Worm (Caenorhabditis elegans) whole organism, L1 larva: ENCODE data around the gene C37H5.5.

Source experiments
- C04F5.9 ChIP-seq: sonication (generic microtip); optimal IDR thresholded peaks from 2 replicates; lab custom pipeline; 2016; ENCODE audit warnings: missing genetic modification characterization, missing compliant biosample characterization
- F16B12.6 ChIP-seq: fragments of 150-350 bp; optimal IDR thresholded peaks from 2 replicates; lab custom pipeline; 2014; ENCODE audit warnings: missing biosample characterization, missing genetic modification characterization
- aha-1 ChIP-seq: fragments of 150-350 bp; optimal IDR thresholded peaks from 2 replicates; lab custom pipeline; 2014; ENCODE audit warnings: missing biosample characterization, missing genetic modification characterization
- aly-2 ChIP-seq: fragments of 150-350 bp; optimal IDR thresholded peaks from 2 replicates; lab custom pipeline; 2014; ENCODE audit warnings: missing biosample characterization, missing genetic modification characterization
- ces-1 ChIP-seq: fragments of 150-350 bp; optimal IDR thresholded peaks from 2 replicates; lab custom pipeline; 2014; ENCODE audit warnings: missing biosample characterization, missing genetic modification reagents, missing genetic modification characterization
- dsc-1 ChIP-seq: sonication (generic microtip); optimal IDR thresholded peaks from 2 replicates; lab custom pipeline; 2016; ENCODE audit warnings: mild to moderate bottlenecking, missing genetic modification characterization, missing compliant biosample characterization
- egl-13 ChIP-seq: sonication (generic microtip); optimal IDR thresholded peaks from 2 replicates; lab custom pipeline; 2016; ENCODE audit warnings: missing genotype, missing genetic modification reagents, missing genetic modification characterization, missing compliant biosample characterization
- egl-27 ChIP-seq, 2 experiments: fragments of 150-350 bp in 1 of 2; sonication (generic microtip); optimal IDR thresholded peaks; 3 replicates each; lab custom pipeline; 2017 to 2018; ENCODE audit warnings: missing biosample characterization in 2 of 2, missing genetic modification characterization in 2 of 2, missing genetic modification reagents in 2 of 2
- ets-5 ChIP-seq: fragments of 200-800 bp; sonication (Bioruptor generic); IDR thresholded peaks from 2 replicates; pipeline ENCODE4 v1.3.6; 2022; ENCODE audit warnings: missing genetic modification characterization, missing compliant biosample characterization
- fkh-10 ChIP-seq: sonication (generic microtip); optimal IDR thresholded peaks from 2 replicates; lab custom pipeline; 2017; ENCODE audit warnings: missing biosample characterization, missing genetic modification reagents, missing genetic modification characterization
- fkh-8 ChIP-seq: sonication (generic microtip); optimal IDR thresholded peaks from 2 replicates; lab custom pipeline; 2016; ENCODE audit warnings: mild to moderate bottlenecking, missing genetic modification characterization, missing compliant biosample characterization
- fos-1 ChIP-seq: fragments of 150-350 bp; optimal IDR thresholded peaks from 2 replicates; lab custom pipeline; 2014; ENCODE audit warnings: missing biosample characterization, missing genetic modification characterization
- grh-1 ChIP-seq: fragments of 200-800 bp; sonication (Bioruptor generic); IDR thresholded peaks from 2 replicates; pipeline ENCODE4 v1.3.6; 2022; ENCODE audit warnings: missing genetic modification reagents, missing genetic modification characterization, missing compliant biosample characterization
- hlh-4 ChIP-seq: sonication (generic microtip); optimal IDR thresholded peaks from 2 replicates; lab custom pipeline; 2016; ENCODE audit warnings: mild to moderate bottlenecking, missing genetic modification characterization, missing compliant biosample characterization
- irx-1 ChIP-seq: sonication (generic microtip); optimal IDR thresholded peaks from 2 replicates; lab custom pipeline; 2016; ENCODE audit warnings: missing genetic modification characterization, missing compliant biosample characterization
- lin-13 ChIP-seq: fragments of 150-350 bp; optimal IDR thresholded peaks from 2 replicates; lab custom pipeline; 2014; ENCODE audit warnings: missing biosample characterization, missing genetic modification reagents, missing genetic modification characterization
- lin-14 ChIP-seq: fragments of 200-800 bp; sonication (Bioruptor generic); optimal IDR thresholded peaks from 2 replicates; lab custom pipeline; 2018; ENCODE audit warnings: mild to moderate bottlenecking, missing genetic modification characterization, moderate library complexity, missing compliant biosample characterization
- lsy-2 ChIP-seq, 2 experiments: fragments of 150-350 bp; optimal IDR thresholded peaks; 2 replicates each; lab custom pipeline; 2014; ENCODE audit warnings: missing biosample characterization in 2 of 2, missing genetic modification characterization in 2 of 2
- mab-9 ChIP-seq: fragments of 200-800 bp; sonication (Bioruptor generic); IDR thresholded peaks from 2 replicates; pipeline ENCODE4 v1.3.6; 2022; ENCODE audit warnings: missing genetic modification reagents, missing genetic modification characterization, missing compliant biosample characterization
- mdl-1 ChIP-seq, 2 experiments: fragments of 150-350 bp; optimal IDR thresholded peaks; 2 replicates each; lab custom pipeline; 2014 to 2017; ENCODE audit warnings: missing biosample characterization in 2 of 2, missing genetic modification characterization in 2 of 2, inconsistent platforms in 1 of 2
- nhr-11 ChIP-seq: fragments of 150-350 bp; optimal IDR thresholded peaks from 2 replicates; lab custom pipeline; 2014; ENCODE audit warnings: missing biosample characterization, missing genetic modification characterization
- nhr-12 ChIP-seq: sonication (generic microtip); optimal IDR thresholded peaks from 2 replicates; lab custom pipeline; 2017; ENCODE audit warnings: missing biosample characterization, missing genetic modification characterization
- nhr-19 ChIP-seq: fragments of 200-800 bp; sonication (Bioruptor generic); conservative IDR thresholded peaks from 2 replicates; pipeline ENCODE4 v1.3.6; 2022; ENCODE audit warnings: missing genetic modification characterization, missing compliant biosample characterization
- nhr-20 ChIP-seq: sonication (generic microtip); optimal IDR thresholded peaks from 2 replicates; lab custom pipeline; 2016; ENCODE audit warnings: mild to moderate bottlenecking, missing genetic modification characterization, missing compliant biosample characterization
- nhr-28 ChIP-seq: fragments of 150-350 bp; optimal IDR thresholded peaks from 2 replicates; lab custom pipeline; 2014; ENCODE audit warnings: missing biosample characterization, missing genetic modification characterization
- nhr-47 ChIP-seq: sonication (generic microtip); optimal IDR thresholded peaks from 2 replicates; lab custom pipeline; 2016; ENCODE audit warnings: mild to moderate bottlenecking, missing genetic modification characterization, moderate library complexity, missing compliant biosample characterization
- nhr-71 ChIP-seq: sonication (generic microtip); optimal IDR thresholded peaks from 2 replicates; lab custom pipeline; 2016; ENCODE audit warnings: mild to moderate bottlenecking, missing genetic modification characterization, moderate library complexity, missing compliant biosample characterization
- nhr-77 ChIP-seq: fragments of 150-350 bp; optimal IDR thresholded peaks from 2 replicates; lab custom pipeline; 2014; ENCODE audit warnings: missing biosample characterization, missing genetic modification characterization
- nhr-84 ChIP-seq: sonication (generic microtip); optimal IDR thresholded peaks from 2 replicates; lab custom pipeline; 2017; ENCODE audit warnings: missing biosample characterization, missing genetic modification characterization
- nhr-85 ChIP-seq: sonication (generic microtip); peaks from one replicate; lab custom pipeline; 2016; ENCODE audit warnings: missing genetic modification characterization, inconsistent platforms, missing compliant biosample characterization
- pag-3 ChIP-seq: sonication (generic microtip); optimal IDR thresholded peaks from 2 replicates; lab custom pipeline; 2017; ENCODE audit warnings: missing genetic modification characterization, mild to moderate bottlenecking, missing compliant biosample characterization, antibody characterized with exemption, borderline replicate concordance; ENCODE audit not compliant: insufficient read depth
- pax-3 ChIP-seq: fragments of 200-800 bp; sonication (Bioruptor generic); optimal IDR thresholded peaks from 2 replicates; lab custom pipeline; 2018; ENCODE audit warnings: mild to moderate bottlenecking, missing genetic modification characterization, moderate library complexity, missing compliant biosample characterization
- pqm-1 ChIP-seq: sonication (generic microtip); optimal IDR thresholded peaks from 3 replicates; lab custom pipeline; 2017; ENCODE audit warnings: missing biosample characterization, missing genetic modification characterization
- sox-4 ChIP-seq: sonication (generic microtip); optimal IDR thresholded peaks from 2 replicates; lab custom pipeline; 2016; ENCODE audit warnings: missing genetic modification characterization, missing compliant biosample characterization
- sptf-1 ChIP-seq: fragments of 150-350 bp; optimal IDR thresholded peaks from 2 replicates; lab custom pipeline; 2014; ENCODE audit warnings: missing biosample characterization, missing genetic modification characterization
- sup-37 ChIP-seq: fragments of 200-800 bp; sonication (Bioruptor generic); optimal IDR thresholded peaks from 2 replicates; lab custom pipeline; 2018; ENCODE audit warnings: mild to moderate bottlenecking, missing genetic modification characterization, missing compliant biosample characterization
- swsn-7 ChIP-seq: sonication (generic microtip); optimal IDR thresholded peaks from 2 replicates; lab custom pipeline; 2016; ENCODE audit warnings: missing genetic modification characterization, missing compliant biosample characterization
- unc-130 ChIP-seq: fragments of 150-350 bp; optimal IDR thresholded peaks from 2 replicates; lab custom pipeline; 2017; ENCODE audit warnings: missing biosample characterization, missing genetic modification characterization, inconsistent platforms
- unc-98 ChIP-seq: fragments of 200-800 bp; sonication (Bioruptor generic); IDR thresholded peaks from 2 replicates; pipeline ENCODE4 v1.3.6; 2022; ENCODE audit warnings: missing genetic modification characterization, missing compliant biosample characterization
- vab-15 ChIP-seq: sonication (generic microtip); optimal IDR thresholded peaks from 2 replicates; lab custom pipeline; 2017; ENCODE audit warnings: missing genotype, mild to moderate bottlenecking, missing genetic modification characterization, missing compliant biosample characterization
- xbp-1 ChIP-seq: sonication (generic microtip); optimal IDR thresholded peaks from 2 replicates; lab custom pipeline; 2016; ENCODE audit warnings: missing genetic modification characterization, missing compliant biosample characterization
- ztf-11 ChIP-seq, 2 experiments: sonication (generic microtip); optimal IDR thresholded peaks; 2 replicates each; lab custom pipeline; 2016 to 2017; ENCODE audit warnings: missing genetic modification characterization in 2 of 2, missing biosample characterization in 1 of 2, missing compliant biosample characterization in 1 of 2
- ztf-4 ChIP-seq: fragments of 150-350 bp; optimal IDR thresholded peaks from 2 replicates; lab custom pipeline; 2014; ENCODE audit warnings: missing biosample characterization, missing genetic modification characterization

The C37H5.5 gene

DNA sequence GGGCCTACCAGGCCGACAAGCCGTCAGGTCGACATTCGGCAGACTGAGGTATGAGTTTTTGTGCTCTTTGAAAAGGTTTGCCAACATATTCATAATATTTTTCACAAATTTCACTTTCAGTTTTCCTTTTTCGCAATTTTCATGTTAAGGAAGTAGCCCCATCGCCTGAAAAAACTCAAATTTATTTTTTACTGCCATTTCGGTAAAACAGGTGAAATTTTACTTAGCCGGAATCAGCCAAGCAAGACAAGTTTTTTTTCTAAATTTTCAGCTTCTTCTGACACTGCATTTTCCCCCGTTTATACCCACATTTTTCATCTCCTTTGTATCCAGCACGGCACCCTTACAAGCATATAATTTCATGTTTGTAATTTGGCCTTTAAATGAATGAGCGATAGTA lies 35.6 kb upstream of the C37H5.5 start, which contains the start of gene R02F11.11:
Gene R02F11.11, plus strand, starts transcription at position 301 of the 400 bp plus-strand sequence.
- TF ChIP-seq ets-5 (no peak), xbp-1 (tag; lab: Kevin White, UChicago) (no peak), C04F5.9 (tag; lab: Kevin White, UChicago) (no peak), pag-3 (tag; lab: Kevin White, UChicago) (no peak)

DNA sequence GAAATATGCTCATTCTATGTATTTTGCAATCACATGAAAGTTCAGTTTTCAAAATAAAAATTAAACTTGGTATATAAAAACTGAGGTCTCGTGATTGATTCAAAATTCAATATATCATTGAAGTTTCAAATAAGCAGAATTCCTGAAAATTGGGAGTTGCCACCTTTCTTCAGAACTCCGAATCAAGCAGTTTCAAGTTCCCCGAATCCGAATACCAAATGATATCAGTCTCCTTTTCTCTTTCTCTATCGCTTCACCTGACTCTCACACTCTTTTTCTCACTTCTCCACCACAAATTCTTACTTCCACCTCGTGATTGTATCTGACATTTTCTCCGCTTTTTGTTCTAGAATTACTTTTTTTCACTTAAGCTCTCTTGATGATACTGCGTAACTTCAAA lies 32.9 kb upstream of the C37H5.5 start, which contains the start of gene R02F11.2:
Gene R02F11.2, plus strand, starts transcription at position 292 of the 400 bp plus-strand sequence.
- TF ChIP-seq nhr-85 (tag; lab: Kevin White, UChicago) (no peak), ztf-4 (peak; percentile 49), nhr-47 (tag; lab: Kevin White, UChicago) (peak; percentile 74), pqm-1 (tag; lab: Kevin White, UChicago) (no peak), sptf-1 (no peak), aha-1 (tag; lab: Kevin White, UChicago) (no peak), irx-1 (tag; lab: Kevin White, UChicago) (no peak), nhr-77 (no peak), hlh-4 (tag; lab: Kevin White, UChicago) (peak; percentile 92), nhr-71 (tag; lab: Kevin White, UChicago) (peak; percentile 85), unc-98 (no peak), lsy-2 (tag; optimal IDR thresholded peaks at IDR 0.05; lab: Kevin White, UChicago) (no peak), nhr-11 (tag; lab: Kevin White, UChicago) (peak; percentile 7), mab-9 (GFP tag; lab: Robert Waterston, UW) (no peak), grh-1 (GFP tag; lab: Robert Waterston, UW) (no peak), sox-4 (tag; lab: Kevin White, UChicago) (peak; percentile 52), egl-27 (tag; optimal IDR thresholded peaks at IDR 0.05; lab: Kevin White, UChicago) (no peak), fkh-8 (tag; lab: Kevin White, UChicago) (peak; percentile 96), pax-3 (peak; percentile 51), fkh-10 (no peak), aly-2 (tag; lab: Kevin White, UChicago) (no peak), fos-1 (tag; lab: Kevin White, UChicago) (no peak), nhr-28 (tag; lab: Kevin White, UChicago) (no peak), nhr-19 (no peak), mdl-1 (tag; optimal IDR thresholded peaks at IDR 0.05; lab: Kevin White, UChicago) (no peak), ztf-11 (tag; optimal IDR thresholded peaks at IDR 0.05; lab: Kevin White, UChicago) (no peak), F16B12.6 (tag; lab: Kevin White, UChicago) (no peak), xbp-1 (tag; lab: Kevin White, UChicago) (no peak), swsn-7 (tag; lab: Kevin White, UChicago) (peak; percentile 28), lin-14 (GFP tag; lab: Kevin White, UChicago) (no peak), unc-130 (tag; lab: Kevin White, UChicago) (no peak), nhr-84 (tag; lab: Kevin White, UChicago) (no peak), sup-37 (no peak), dsc-1 (tag; lab: Kevin White, UChicago) (no peak), lin-13 (GFP tag; lab: Kevin White, UChicago) (no peak), egl-13 (tag; lab: Kevin White, UChicago) (no peak), nhr-20 (peak; percentile 17), vab-15 (no peak), nhr-12 (tag; lab: Kevin White, UChicago) (no peak), ces-1 (GFP tag; lab: Kevin White, UChicago) (no peak)
